Worm (Caenorhabditis elegans): ENCODE measurements around the gene msd-2.

msd-2 gene

DNA sequence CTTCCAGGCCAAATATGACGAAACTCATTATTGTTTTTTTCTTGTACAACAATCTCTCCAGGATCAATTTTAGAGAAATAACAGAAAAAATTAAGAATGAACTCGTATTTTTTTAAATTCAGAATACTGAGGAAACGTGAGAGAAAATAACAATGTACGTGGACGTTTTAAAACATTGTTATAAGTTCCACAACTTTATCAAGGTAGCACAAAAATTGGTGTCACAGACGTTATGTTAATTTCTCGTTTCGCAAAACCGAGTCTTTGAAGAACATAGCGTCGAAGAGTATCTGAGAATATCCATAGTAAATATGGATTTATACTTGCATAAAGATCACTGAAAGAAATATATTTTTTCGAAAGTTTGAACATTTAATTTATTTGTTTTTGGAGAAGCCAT, 22.2 kb downstream of the msd-2 start, which contains the start of gene T04B2.8:
T04B2.8 (minus strand) TSS at position 101 of the 400 bp plus-strand sequence.
- no peak for TF ChIP-seq rpc-1 (optimal IDR thresholded peaks at IDR 0.05)
- TF ChIP-seq rpc-1 (tag; optimal IDR thresholded peaks at IDR 0.05), result no peak
- no peak for TF ChIP-seq F57C9.4 (tag; optimal IDR thresholded peaks at IDR 0.05)
- TF ChIP-seq lsy-27 (tag; optimal IDR thresholded peaks at IDR 0.05; ENCODE audit: borderline replicate concordance, insufficient read depth), result no peak
- no peak for TF ChIP-seq ztf-22 (GFP tag; optimal IDR thresholded peaks at IDR 0.05)
- no peak for TF ChIP-seq hlh-26 (GFP tag; conservative IDR thresholded peaks at IDR 0.05)
- no peak for TF ChIP-seq cebp-2 (GFP tag; IDR thresholded peaks at IDR 0.05)
- no peak for TF ChIP-seq B0336.3 (GFP tag; IDR thresholded peaks at IDR 0.05)
- no peak for TF ChIP-seq nfya-2 (GFP tag; IDR thresholded peaks at IDR 0.05)
- no peak for TF ChIP-seq snpc-1.3 (tag; optimal IDR thresholded peaks at IDR 0.05; ENCODE audit: insufficient read depth)

DNA sequence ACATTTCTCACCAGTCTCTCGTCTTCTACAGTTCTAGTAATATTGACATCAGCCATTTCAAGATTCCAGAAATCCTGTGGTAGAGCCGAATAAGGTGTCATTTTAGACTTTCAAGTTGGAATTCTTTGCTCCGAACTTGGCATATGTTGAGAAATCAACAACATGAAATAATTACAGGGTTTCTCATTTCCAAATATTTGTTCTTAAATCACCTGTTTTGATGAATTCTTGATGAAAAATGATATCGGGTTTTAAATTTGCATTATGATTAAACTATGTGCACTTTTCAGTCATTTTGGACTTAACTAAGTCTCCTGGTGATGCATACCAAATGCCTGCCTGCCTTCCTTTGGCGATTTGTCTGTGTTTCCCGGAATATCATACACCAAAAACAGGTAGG, 24.7 kb downstream of the msd-2 start, which contains the start of gene srv-12:
srv-12 (minus strand) TSS at position 101 of the 400 bp plus-strand sequence.
- TF ChIP-seq aptf-3 (GFP tag; IDR thresholded peaks at IDR 0.05) (no peak), efl-1 (GFP tag; optimal IDR thresholded peaks at IDR 0.05) (no peak), fkh-3 (tag; optimal IDR thresholded peaks at IDR 0.05) (no peak), sea-2 (GFP tag; IDR thresholded peaks at IDR 0.05) (no peak), snpc-1.1 (tag; optimal IDR thresholded peaks at IDR 0.05; ENCODE audit: insufficient read depth) (no peak), egrh-3 (GFP tag; IDR thresholded peaks at IDR 0.05) (no peak), ztf-18 (tag; optimal IDR thresholded peaks at IDR 0.05) (no peak), T07F8.4 (tag; optimal IDR thresholded peaks at IDR 0.05) (no peak), F57C9.4 (tag; optimal IDR thresholded peaks at IDR 0.05) (no peak), egl-18 (GFP tag; IDR thresholded peaks at IDR 0.05) (no peak), tbp1 (GFP tag; optimal IDR thresholded peaks at IDR 0.05) (no peak), nhr-179 (tag; optimal IDR thresholded peaks at IDR 0.05) (no peak), pbrm-1 (GFP tag; IDR thresholded peaks at IDR 0.05) (no peak)

DNA sequence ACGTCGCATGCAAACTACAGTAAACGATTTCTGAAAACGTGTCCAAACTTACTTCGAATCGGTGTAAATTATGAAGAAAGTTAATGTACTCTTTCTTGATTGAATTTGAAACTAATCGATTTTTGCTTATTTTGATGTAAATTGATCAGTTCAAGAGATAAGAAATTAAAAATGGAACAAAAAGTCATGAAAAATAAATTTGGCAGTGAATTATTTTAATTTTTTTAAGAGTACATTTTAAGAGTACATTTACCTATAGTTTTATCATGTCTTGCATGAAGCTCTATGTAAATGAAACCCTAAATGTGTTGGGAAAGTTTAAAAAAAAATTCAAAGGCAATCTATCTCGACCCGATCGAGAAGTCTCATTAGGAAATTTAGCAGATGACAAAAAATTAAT, 27.3 kb downstream of the msd-2 start, which contains the start of gene T04B2.7:
T04B2.7 (minus strand) TSS at position 101 of the 400 bp plus-strand sequence.
- no peak for TF ChIP-seq madf-8 (GFP tag; conservative IDR thresholded peaks at IDR 0.05)
- no peak for TF ChIP-seq ceh-100 (GFP tag; IDR thresholded peaks at IDR 0.05)
- no peak for TF ChIP-seq F52B5.7 (tag; optimal IDR thresholded peaks at IDR 0.05)
- TF ChIP-seq F39B2.1 (GFP tag; IDR thresholded peaks at IDR 0.05), result no peak
- TF ChIP-seq ama-1 (optimal IDR thresholded peaks at IDR 0.05), result no peak
- TF ChIP-seq ama-1 (GFP tag; optimal IDR thresholded peaks at IDR 0.05), result no peak
- TF ChIP-seq ztf-28 (GFP tag; IDR thresholded peaks at IDR 0.05), result no peak
- no peak for TF ChIP-seq madf-10 (tag; optimal IDR thresholded peaks at IDR 0.05)
- no peak for TF ChIP-seq F57C9.4 (tag; optimal IDR thresholded peaks at IDR 0.05)
- TF ChIP-seq hmg-20 (GFP tag; IDR thresholded peaks at IDR 0.05), result no peak
- no peak for TF ChIP-seq fkh-3 (tag; optimal IDR thresholded peaks at IDR 0.05)
- TF ChIP-seq snpc-3.4 (tag; optimal IDR thresholded peaks at IDR 0.05), result no peak
- no peak for TF ChIP-seq ztf-18 (tag; optimal IDR thresholded peaks at IDR 0.05)
- no peak for TF ChIP-seq nfya-2 (GFP tag; IDR thresholded peaks at IDR 0.05)
- no peak for TF ChIP-seq K12H6.12 (tag; optimal IDR thresholded peaks at IDR 0.05)
- TF ChIP-seq pha-4 (tag; optimal IDR thresholded peaks at IDR 0.05), result no peak
- TF ChIP-seq zim-3 (tag; optimal IDR thresholded peaks at IDR 0.05), result no peak
- no peak for TF ChIP-seq attf-6 (GFP tag; IDR thresholded peaks at IDR 0.05)

DNA sequence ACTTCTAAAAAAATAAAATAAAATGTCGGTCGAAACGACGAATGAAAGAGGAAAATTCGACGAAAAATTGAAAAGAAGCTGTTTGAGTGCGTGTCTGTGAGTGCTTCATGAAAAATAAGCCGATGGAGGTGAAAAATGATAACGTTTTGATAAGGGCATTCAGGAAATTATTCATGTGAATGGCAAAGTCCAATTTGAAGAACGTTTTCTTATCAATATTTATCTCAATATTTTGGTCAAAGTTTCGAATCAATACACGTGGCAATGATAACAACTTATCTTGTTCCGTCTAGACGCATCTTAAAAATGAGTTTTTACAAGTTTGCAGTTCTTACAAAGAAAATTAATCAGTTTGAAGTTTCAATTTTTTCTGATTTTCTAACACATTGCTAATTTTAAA, 30.3 kb downstream of the msd-2 start:
- TF ChIP-seq atf-7 (tag; optimal IDR thresholded peaks at IDR 0.05) (peak; percentile 4), B0019.2 (GFP tag; conservative IDR thresholded peaks at IDR 0.05) (no peak), ztf-22 (GFP tag; optimal IDR thresholded peaks at IDR 0.05) (peak; percentile 17), nhr-80 (tag; optimal IDR thresholded peaks at IDR 0.05) (peak; percentile 73), Y67H2A.10 (GFP tag; conservative IDR thresholded peaks at IDR 0.05) (no peak), ceh-27 (GFP tag; optimal IDR thresholded peaks at IDR 0.05) (no peak), ztf-26 (tag; optimal IDR thresholded peaks at IDR 0.05) (no peak), let-607 (tag; optimal IDR thresholded peaks at IDR 0.05) (peak in 1 of 2 experiments; percentile 53), egl-44 (GFP tag; IDR thresholded peaks at IDR 0.05) (no peak), ets-4 (GFP tag; optimal IDR thresholded peaks at IDR 0.05) (peak; percentile 40), attf-6 (GFP tag; IDR thresholded peaks at IDR 0.05) (no peak), ceh-40 (GFP tag; IDR thresholded peaks at IDR 0.05) (no peak), him-1 (tag; optimal IDR thresholded peaks at IDR 0.05) (no peak)

Measured in whole organism, young adult.